Fruit fly (Drosophila melanogaster) whole organism, embryonic: Measurements from ENCODE around the gene ash1.

Experiments used
- BEAF-32 ChIP-seq: fragments of 200-800 bp; sonication (Bioruptor generic); optimal IDR thresholded peaks from 3 replicates; lab custom pipeline; 2017; ENCODE audit warnings: missing biosample characterization, missing genetic modification characterization, mild to moderate bottlenecking, moderate library complexity, missing genetic modification reagents
- CG31441 ChIP-seq: fragments of 200-800 bp; sonication (Bioruptor generic); IDR thresholded peaks from 2 replicates; pipeline ENCODE4 v1.3.6; 2022; ENCODE audit warnings: missing biosample characterization, missing genetic modification characterization
- ERR ChIP-seq: fragments of 200-800 bp; sonication (Bioruptor generic); optimal IDR thresholded peaks from 2 replicates; lab custom pipeline; 2016; ENCODE audit warnings: missing biosample characterization, missing genetic modification characterization
- Fer2 ChIP-seq: fragments of 200-800 bp; sonication (Bioruptor generic); optimal IDR thresholded peaks from 2 replicates; lab custom pipeline; 2018; ENCODE audit warnings: missing biosample characterization, mild to moderate bottlenecking, missing genetic modification characterization, moderate library complexity
- Fer3 ChIP-seq: fragments of 200-800 bp; sonication (Bioruptor generic); optimal IDR thresholded peaks from 2 replicates; lab custom pipeline; 2018; ENCODE audit warnings: missing biosample characterization, mild to moderate bottlenecking, missing genetic modification characterization, moderate library complexity
- Gug ChIP-seq: fragments of 200-800 bp; sonication (Bioruptor generic); IDR thresholded peaks from 4 replicates; pipeline ENCODE4 v1.3.6; 2022; ENCODE audit warnings: missing biosample characterization, missing genetic modification characterization
- NC2β ChIP-seq: fragments of 200-800 bp; sonication (Bioruptor generic); optimal IDR thresholded peaks from 2 replicates; lab custom pipeline; 2016; ENCODE audit warnings: missing biosample characterization, missing genetic modification characterization
- Sox102F ChIP-seq: fragments of 200-800 bp; sonication (Bioruptor generic); optimal IDR thresholded peaks from 2 replicates; lab custom pipeline; 2018; ENCODE audit warnings: missing biosample characterization, mild to moderate bottlenecking, missing genetic modification characterization, moderate library complexity
- Ssrp ChIP-seq: fragments of 200-800 bp; sonication (Bioruptor generic); optimal IDR thresholded peaks from 2 replicates; lab custom pipeline; 2018; ENCODE audit warnings: missing biosample characterization, mild to moderate bottlenecking, missing genetic modification characterization, moderate library complexity
- disco-r ChIP-seq: fragments of 200-800 bp; sonication (Bioruptor generic); optimal IDR thresholded peaks from 2 replicates; lab custom pipeline; 2016; ENCODE audit warnings: missing biosample characterization, missing genetic modification characterization
- fu2 ChIP-seq: fragments of 200-800 bp; sonication (Bioruptor generic); optimal IDR thresholded peaks from 2 replicates; lab custom pipeline; 2016; ENCODE audit warnings: missing biosample characterization, missing genetic modification characterization
- gt ChIP-seq: fragments of 200-800 bp; sonication (Bioruptor generic); IDR thresholded peaks from 2 replicates; pipeline ENCODE4 v1.3.6; 2022; ENCODE audit warnings: missing biosample characterization, missing genetic modification characterization
- mld ChIP-seq: fragments of 200-800 bp; sonication (Bioruptor generic); IDR thresholded peaks from 3 replicates; pipeline ENCODE4 v1.3.6; 2022; ENCODE audit warnings: missing biosample characterization, missing genetic modification characterization; ENCODE audit not compliant: partially characterized antibody
- pan ChIP-seq, 4 experiments: fragments of >200 bp in 3 of 4; fragments of 200-800 bp in 1 of 4; sonication (Bioruptor generic) in 1 of 4; optimal IDR thresholded peaks in 3 of 4; IDR thresholded peaks in 1 of 4; 2 replicates each; pipeline versions ENCODE4 v1.3.6 to Lab custom; 2017 to 2022; ENCODE audit warnings: missing biosample characterization in 2 of 4, missing genetic modification characterization in 2 of 4, mixed read lengths in 1 of 4

dm6 chr3L:19555906-19556457, 42.6 kb downstream of the ash1 start:
- TF ChIP-seq Fer2 (tag; lab: Kevin White, UChicago) (no peak), mld (GFP tag; lab: Robert Waterston, UW) (no peak), CG31441 (GFP tag; lab: Robert Waterston, UW) (no peak), Fer3 (tag; lab: Kevin White, UChicago) (no peak), disco-r (GFP tag; lab: Kevin White, UChicago) (no peak), Gug (GFP tag; lab: Robert Waterston, UW) (no peak), NC2β (GFP tag; lab: Kevin White, UChicago) (no peak), BEAF-32 (no peak), ERR (no peak), pan (optimal IDR thresholded peaks at IDR 0.05; lab: Kevin White, UChicago) (no peak), pan (GFP tag; optimal IDR thresholded peaks at IDR 0.05 in 1 of 2, IDR thresholded peaks at IDR 0.05 in 1 of 2) (no peak), gt (GFP tag; lab: Robert Waterston, UW) (no peak), Ssrp (tag; lab: Kevin White, UChicago) (no peak), Sox102F (GFP tag; lab: Kevin White, UChicago) (no peak), fu2 (GFP tag; lab: Kevin White, UChicago) (no peak)
